Worm (Caenorhabditis elegans) whole organism, L3 larva: Measurements from ENCODE around the gene str-214.

ENCODE experiments used
- ZK546.5 ChIP-seq: sonication (generic microtip); optimal IDR thresholded peaks from 2 replicates; lab custom pipeline; 2017; ENCODE audit warnings: missing biosample characterization, missing genetic modification characterization
- daf-12 ChIP-seq: fragments of 150-350 bp; optimal IDR thresholded peaks from 2 replicates; lab custom pipeline; 2014; ENCODE audit warnings: missing biosample characterization, missing genetic modification reagents, missing genetic modification characterization
- elt-1 ChIP-seq: fragments of 150-350 bp; optimal IDR thresholded peaks from 2 replicates; lab custom pipeline; 2014; ENCODE audit warnings: missing biosample characterization, missing genetic modification characterization
- lin-15B ChIP-seq: fragments of 150-350 bp; optimal IDR thresholded peaks from 2 replicates; lab custom pipeline; 2014; ENCODE audit warnings: missing biosample characterization, missing genetic modification characterization
- nhr-76 ChIP-seq: fragments of 150-350 bp; sonication (generic microtip); optimal IDR thresholded peaks from 5 replicates; lab custom pipeline; 2014; ENCODE audit warnings: missing biosample characterization, missing genetic modification characterization
- nhr-77 ChIP-seq: fragments of 150-350 bp; optimal IDR thresholded peaks from 2 replicates; lab custom pipeline; 2014; ENCODE audit warnings: missing biosample characterization, missing genetic modification characterization
- pqm-1 ChIP-seq: fragments of 150-350 bp; optimal IDR thresholded peaks from 2 replicates; lab custom pipeline; 2017; ENCODE audit warnings: missing biosample characterization, missing genetic modification characterization, inconsistent platforms
- skn-1 ChIP-seq: fragments of 150-350 bp; optimal IDR thresholded peaks from 2 replicates; lab custom pipeline; 2014; ENCODE audit warnings: missing biosample characterization, missing genetic modification characterization
- unc-62 ChIP-seq: fragments of 150-350 bp; sonication (generic microtip); optimal IDR thresholded peaks from 4 replicates; lab custom pipeline; 2014; ENCODE audit warnings: missing biosample characterization, missing genetic modification reagents, missing genetic modification characterization
- zag-1 ChIP-seq: fragments of 150-350 bp; optimal IDR thresholded peaks from 2 replicates; lab custom pipeline; 2014; ENCODE audit warnings: missing biosample characterization, missing genetic modification characterization

DNA sequence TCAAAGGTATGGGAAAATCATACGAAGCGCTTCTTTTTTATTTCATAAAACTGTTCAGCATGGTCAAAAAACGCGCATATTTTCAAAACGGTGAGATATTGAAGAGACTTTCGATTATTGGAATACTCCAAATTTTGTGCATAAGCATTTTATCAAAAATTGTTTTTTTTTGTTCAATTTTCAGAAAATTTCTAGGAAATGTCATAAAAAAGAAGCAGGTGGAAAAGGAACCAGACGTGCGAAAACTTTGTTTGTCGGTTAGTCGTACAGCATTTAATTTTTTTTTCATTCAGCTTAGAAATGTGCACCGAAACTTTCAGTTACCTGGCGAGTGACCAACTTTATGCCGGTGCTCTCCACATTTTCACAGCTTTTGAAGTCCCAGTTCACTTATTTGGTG lies 18.3 kb downstream of the str-214 start, which contains the start of gene srh-167:
- TF ChIP-seq lin-15B (tag; lab: Kevin White, UChicago) (no peak), unc-62 (GFP tag; lab: Kevin White, UChicago) (no peak), zag-1 (tag; lab: Kevin White, UChicago) (no peak), daf-12 (tag; lab: Kevin White, UChicago) (no peak), elt-1 (no peak), pqm-1 (tag; lab: Kevin White, UChicago) (no peak), nhr-76 (tag; lab: Kevin White, UChicago) (no peak), nhr-77 (tag; lab: Kevin White, UChicago) (no peak), ZK546.5 (no peak), skn-1 (tag; lab: Kevin White, UChicago) (no peak)
